Worm (Caenorhabditis elegans): ENCODE measurements around the gene his-6.

The his-6 gene

DNA sequence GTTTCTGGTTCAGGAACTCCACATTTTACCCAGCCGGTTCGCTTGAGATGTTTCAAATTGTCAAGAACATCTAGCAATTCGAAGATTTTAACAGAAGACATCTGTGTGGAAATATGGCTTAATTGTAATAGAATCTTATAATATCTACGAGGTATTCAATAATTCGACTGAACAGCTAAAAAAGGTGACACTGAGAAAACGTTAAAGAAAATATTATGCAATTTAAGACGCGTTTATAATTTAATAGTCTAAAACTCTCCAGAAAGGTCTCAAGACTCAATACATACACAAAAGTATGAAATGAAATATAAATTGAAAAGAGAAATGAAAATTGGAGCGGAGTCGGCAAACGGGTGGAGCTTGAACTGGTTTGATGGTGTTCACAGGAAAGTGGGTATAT lies 21.4 kb downstream of the his-6 start, which contains the start of gene F45F2.9:
F45F2.9 (minus strand) TSS at position 101 of the 400 bp plus-strand sequence.
- TF ChIP-seq unc-42 (tag; optimal IDR thresholded peaks at IDR 0.05) = no peak
- no peak for TF ChIP-seq odd-2 (tag; optimal IDR thresholded peaks at IDR 0.05)
- TF ChIP-seq ceh-48 (tag; optimal IDR thresholded peaks at IDR 0.05) = no peak
- TF ChIP-seq eyg-1 (tag; optimal IDR thresholded peaks at IDR 0.05) = no peak
- TF ChIP-seq syd-9 (tag; optimal IDR thresholded peaks at IDR 0.05) = no peak
- TF ChIP-seq hlh-8 (tag; optimal IDR thresholded peaks at IDR 0.05) = no peak
- no peak for TF ChIP-seq ceh-30 (tag; optimal IDR thresholded peaks at IDR 0.05)
- no peak for TF ChIP-seq fkh-6 (tag; optimal IDR thresholded peaks at IDR 0.05)
- TF ChIP-seq hlh-6 (tag; optimal IDR thresholded peaks at IDR 0.05) = no peak

DNA sequence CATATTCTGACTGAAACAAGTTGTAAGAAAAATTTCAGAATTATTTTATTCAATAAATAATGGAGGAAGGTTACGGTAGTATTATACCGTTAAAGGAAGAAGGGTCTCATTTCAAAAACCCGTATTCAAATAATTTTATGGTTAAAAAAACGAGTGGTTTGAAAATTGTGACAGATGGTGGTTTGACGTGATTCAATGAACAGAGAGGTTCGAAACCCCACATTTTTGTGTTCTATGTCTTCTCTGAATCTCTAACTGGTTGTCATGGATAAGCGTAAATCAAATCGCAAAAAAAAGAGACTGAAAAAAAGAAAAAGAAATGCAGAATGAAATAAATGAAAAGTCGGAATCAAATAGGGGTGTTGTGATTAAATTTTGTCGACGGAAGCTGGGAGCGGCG lies 27.5 kb downstream of the his-6 start, which contains the start of gene ZK994.6:
ZK994.6 (minus strand) TSS at position 101 of the 400 bp plus-strand sequence.
- TF ChIP-seq gmeb-2 (tag; optimal IDR thresholded peaks at IDR 0.05) (no peak), Y22D7AL.16 (tag; optimal IDR thresholded peaks at IDR 0.05) (no peak), unc-55 (GFP tag; optimal IDR thresholded peaks at IDR 0.05) (no peak), ceh-22 (tag; optimal IDR thresholded peaks at IDR 0.05) (no peak), pha-4 (tag; optimal IDR thresholded peaks at IDR 0.05) (no peak), dve-1 (tag; optimal IDR thresholded peaks at IDR 0.05) (no peak), sox-4 (tag; optimal IDR thresholded peaks at IDR 0.05) (no peak), ztf-16 (tag; optimal IDR thresholded peaks at IDR 0.05) (no peak), ama-1 (optimal IDR thresholded peaks at IDR 0.05) (no peak), nfya-1 (tag; optimal IDR thresholded peaks at IDR 0.05) (no peak), C08G9.2 (tag; optimal IDR thresholded peaks at IDR 0.05) (no peak), fkh-6 (tag; optimal IDR thresholded peaks at IDR 0.05) (no peak)

DNA sequence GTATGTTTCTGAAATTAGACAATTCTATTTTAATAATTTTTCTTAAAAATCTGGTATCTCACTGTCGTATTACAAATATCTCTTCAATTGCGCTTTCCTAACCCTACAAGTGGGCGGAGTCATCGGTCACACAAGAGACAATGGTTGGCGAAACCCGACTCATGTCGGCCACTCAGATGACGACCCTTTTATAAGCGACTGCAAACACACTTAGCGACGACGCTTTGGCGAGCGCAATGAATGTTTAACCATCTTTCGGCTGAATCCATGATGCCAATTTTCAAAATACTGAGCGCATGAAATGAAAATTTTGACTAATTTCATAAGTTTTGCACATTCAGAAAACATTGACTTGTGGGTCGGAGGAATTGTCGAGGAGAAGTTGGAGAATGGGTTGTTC lies 34.4 kb downstream of the his-6 start:
- TF ChIP-seq ttx-3 (tag; optimal IDR thresholded peaks at IDR 0.05) = peak; percentile 98
- TF ChIP-seq mec-3 (tag; optimal IDR thresholded peaks at IDR 0.05; ENCODE audit: borderline replicate concordance) = peak; percentile 99
- peak; percentile 98 for TF ChIP-seq ref-2 (tag; optimal IDR thresholded peaks at IDR 0.05)
- peak; percentile 99 for TF ChIP-seq ceh-14 (tag; optimal IDR thresholded peaks at IDR 0.05)
- peak; percentile 98 for TF ChIP-seq ahr-1 (tag; optimal IDR thresholded peaks at IDR 0.05)
- peak; percentile 99 for TF ChIP-seq syd-9 (tag; optimal IDR thresholded peaks at IDR 0.05)
- peak; percentile 99 for TF ChIP-seq ceh-6 (GFP tag; optimal IDR thresholded peaks at IDR 0.05)
- peak; percentile 99 for TF ChIP-seq elt-2 (tag; optimal IDR thresholded peaks at IDR 0.05)
- peak; percentile 99 for TF ChIP-seq F13H6.1 (tag; optimal IDR thresholded peaks at IDR 0.05)
- peak; percentile 99 for TF ChIP-seq hlh-6 (tag; optimal IDR thresholded peaks at IDR 0.05)
- peak; percentile 100 for TF ChIP-seq ceh-24 (tag; optimal IDR thresholded peaks at IDR 0.05)
- peak; percentile 100 for TF ChIP-seq gmeb-2 (tag; optimal IDR thresholded peaks at IDR 0.05)
- TF ChIP-seq dmd-4 (tag; optimal IDR thresholded peaks at IDR 0.05; ENCODE audit: borderline replicate concordance) = peak; percentile 99
- TF ChIP-seq hlh-8 (tag; optimal IDR thresholded peaks at IDR 0.05) = peak; percentile 97
- peak; percentile 98 for TF ChIP-seq lim-6 (tag; optimal IDR thresholded peaks at IDR 0.05)
- TF ChIP-seq pat-9 (tag; optimal IDR thresholded peaks at IDR 0.05) = peak; percentile 99
- TF ChIP-seq ceh-2 (tag; optimal IDR thresholded peaks at IDR 0.05) = peak; percentile 99
- peak; percentile 98 for TF ChIP-seq fax-1 (tag; optimal IDR thresholded peaks at IDR 0.05)
- peak; percentile 73 for TF ChIP-seq tbx-7 (tag; optimal IDR thresholded peaks at IDR 0.05)
- TF ChIP-seq fkh-6 (tag; optimal IDR thresholded peaks at IDR 0.05) = peak; percentile 98
- TF ChIP-seq pag-3 (tag; optimal IDR thresholded peaks at IDR 0.05; ENCODE audit: borderline replicate concordance) = peak; percentile 98
- TF ChIP-seq npax-4 (tag; optimal IDR thresholded peaks at IDR 0.05) = peak; percentile 98
- TF ChIP-seq dve-1 (tag; optimal IDR thresholded peaks at IDR 0.05) = peak; percentile 98
- TF ChIP-seq nhr-11 (tag; optimal IDR thresholded peaks at IDR 0.05) = peak; percentile 28
- TF ChIP-seq hlh-13 (GFP tag; optimal IDR thresholded peaks at IDR 0.05) = peak; percentile 99
- peak; percentile 96 for TF ChIP-seq ets-4 (tag; optimal IDR thresholded peaks at IDR 0.05)
- peak; percentile 71 for TF ChIP-seq pros-1 (tag; optimal IDR thresholded peaks at IDR 0.05)
- TF ChIP-seq elt-4 (tag; optimal IDR thresholded peaks at IDR 0.05) = peak; percentile 96
- TF ChIP-seq ceh-31 (tag; optimal IDR thresholded peaks at IDR 0.05) = peak; percentile 97
- TF ChIP-seq ceh-34 (tag; optimal IDR thresholded peaks at IDR 0.05) = peak; percentile 98
- peak; percentile 99 for TF ChIP-seq hlh-15 (tag; optimal IDR thresholded peaks at IDR 0.05)
- TF ChIP-seq sox-2 (GFP tag; IDR thresholded peaks at IDR 0.05) = peak; percentile 98
- no peak for TF ChIP-seq pha-4 (tag; optimal IDR thresholded peaks at IDR 0.05)
- TF ChIP-seq ceh-18 (tag; optimal IDR thresholded peaks at IDR 0.05) = peak; percentile 95
- TF ChIP-seq K09A11.1 (tag; optimal IDR thresholded peaks at IDR 0.05; ENCODE audit: insufficient read depth) = peak; percentile 95
- TF ChIP-seq ceh-30 (tag; optimal IDR thresholded peaks at IDR 0.05) = peak; percentile 98
- peak; percentile 99 for TF ChIP-seq ceh-48 (tag; optimal IDR thresholded peaks at IDR 0.05)
- peak; percentile 93 for TF ChIP-seq sdc-2 (tag; optimal IDR thresholded peaks at IDR 0.05)
